Worm (Caenorhabditis elegans) whole organism, L1 larva: ENCODE data around the gene era-1.

Source experiments
- C04F5.9 ChIP-seq: sonication (generic microtip); optimal IDR thresholded peaks from 2 replicates; lab custom pipeline; 2016; ENCODE audit warnings: missing genetic modification characterization, missing compliant biosample characterization
- C34B4.2 ChIP-seq: sonication (generic microtip); optimal IDR thresholded peaks from 2 replicates; lab custom pipeline; 2017; ENCODE audit warnings: mild to moderate bottlenecking, missing genetic modification characterization, missing compliant biosample characterization
- F16B12.6 ChIP-seq: fragments of 150-350 bp; optimal IDR thresholded peaks from 2 replicates; lab custom pipeline; 2014; ENCODE audit warnings: missing biosample characterization, missing genetic modification characterization
- alr-1 ChIP-seq: fragments of 200-800 bp; sonication (Bioruptor generic); optimal IDR thresholded peaks from 2 replicates; lab custom pipeline; 2018; ENCODE audit warnings: borderline replicate concordance, mild to moderate bottlenecking, missing genetic modification characterization, missing compliant biosample characterization
- aly-2 ChIP-seq: fragments of 150-350 bp; optimal IDR thresholded peaks from 2 replicates; lab custom pipeline; 2014; ENCODE audit warnings: missing biosample characterization, missing genetic modification characterization
- ceh-82 ChIP-seq, 3 experiments: fragments of 150-350 bp in 1 of 3; sonication (generic microtip) in 2 of 3; optimal IDR thresholded peaks; 2 replicates each; lab custom pipeline; 2014 to 2017; ENCODE audit warnings: missing biosample characterization in 3 of 3, missing genetic modification characterization in 3 of 3
- ceh-90 ChIP-seq: sonication (generic microtip); optimal IDR thresholded peaks from 2 replicates; lab custom pipeline; 2016; ENCODE audit warnings: missing genetic modification characterization, missing compliant biosample characterization
- ces-1 ChIP-seq: fragments of 150-350 bp; optimal IDR thresholded peaks from 2 replicates; lab custom pipeline; 2014; ENCODE audit warnings: missing biosample characterization, missing genetic modification reagents, missing genetic modification characterization
- dsc-1 ChIP-seq: sonication (generic microtip); optimal IDR thresholded peaks from 2 replicates; lab custom pipeline; 2016; ENCODE audit warnings: mild to moderate bottlenecking, missing genetic modification characterization, missing compliant biosample characterization
- efl-1 ChIP-seq, 4 experiments: fragments of 150-350 bp; optimal IDR thresholded peaks in 3 of 4; peaks in 1 of 4; 1 replicate in 1 of 4; 2 replicates in 3 of 4; lab custom pipeline; 2014; ENCODE audit warnings: missing biosample characterization in 2 of 4, missing genetic modification characterization in 2 of 4, missing genetic modification reagents in 2 of 4
- efl-3 ChIP-seq: fragments of 200-800 bp; sonication (Bioruptor generic); optimal IDR thresholded peaks from 2 replicates; lab custom pipeline; 2018; ENCODE audit warnings: mild to moderate bottlenecking, missing genetic modification characterization, missing compliant biosample characterization
- elt-2 ChIP-seq: sonication (generic microtip); optimal IDR thresholded peaks from 2 replicates; lab custom pipeline; 2016; ENCODE audit warnings: missing genetic modification characterization, mild to moderate bottlenecking, inconsistent platforms, missing compliant biosample characterization, missing genetic modification reagents
- ets-5 ChIP-seq: fragments of 200-800 bp; sonication (Bioruptor generic); IDR thresholded peaks from 2 replicates; pipeline ENCODE4 v1.3.6; 2022; ENCODE audit warnings: missing genetic modification characterization, missing compliant biosample characterization
- fkh-4 ChIP-seq: sonication (generic microtip); optimal IDR thresholded peaks from 2 replicates; lab custom pipeline; 2016; ENCODE audit warnings: missing compliant biosample characterization, missing genetic modification characterization, borderline replicate concordance
- fkh-8 ChIP-seq: sonication (generic microtip); optimal IDR thresholded peaks from 2 replicates; lab custom pipeline; 2016; ENCODE audit warnings: mild to moderate bottlenecking, missing genetic modification characterization, missing compliant biosample characterization
- fos-1 ChIP-seq: fragments of 150-350 bp; optimal IDR thresholded peaks from 2 replicates; lab custom pipeline; 2014; ENCODE audit warnings: missing biosample characterization, missing genetic modification characterization
- hlh-4 ChIP-seq: sonication (generic microtip); optimal IDR thresholded peaks from 2 replicates; lab custom pipeline; 2016; ENCODE audit warnings: mild to moderate bottlenecking, missing genetic modification characterization, missing compliant biosample characterization
- hpl-2 ChIP-seq: fragments of 150-350 bp; optimal IDR thresholded peaks from 2 replicates; lab custom pipeline; 2014; ENCODE audit warnings: missing biosample characterization, missing genetic modification reagents, missing genetic modification characterization
- irx-1 ChIP-seq: sonication (generic microtip); optimal IDR thresholded peaks from 2 replicates; lab custom pipeline; 2016; ENCODE audit warnings: missing genetic modification characterization, missing compliant biosample characterization
- isw-1 ChIP-seq: fragments of 200-800 bp; sonication (Bioruptor generic); IDR thresholded peaks from 2 replicates; pipeline ENCODE4 v1.3.6; 2022; ENCODE audit warnings: missing genetic modification characterization, missing compliant biosample characterization
- lin-14 ChIP-seq: fragments of 200-800 bp; sonication (Bioruptor generic); optimal IDR thresholded peaks from 2 replicates; lab custom pipeline; 2018; ENCODE audit warnings: mild to moderate bottlenecking, missing genetic modification characterization, moderate library complexity, missing compliant biosample characterization
- lin-15B ChIP-seq: fragments of 150-350 bp; sonication (generic microtip); optimal IDR thresholded peaks from 3 replicates; lab custom pipeline; 2014; ENCODE audit warnings: missing biosample characterization, missing genetic modification characterization
- lin-35 ChIP-seq, 2 experiments: fragments of 150-350 bp; optimal IDR thresholded peaks; 2 replicates each; lab custom pipeline; 2014; ENCODE audit warnings: missing biosample characterization in 2 of 2, missing genetic modification characterization in 2 of 2, missing genetic modification reagents in 2 of 2
- mab-9 ChIP-seq: fragments of 200-800 bp; sonication (Bioruptor generic); IDR thresholded peaks from 2 replicates; pipeline ENCODE4 v1.3.6; 2022; ENCODE audit warnings: missing genetic modification reagents, missing genetic modification characterization, missing compliant biosample characterization
- mdl-1 ChIP-seq, 2 experiments: fragments of 150-350 bp; optimal IDR thresholded peaks; 2 replicates each; lab custom pipeline; 2014 to 2017; ENCODE audit warnings: missing biosample characterization in 2 of 2, missing genetic modification characterization in 2 of 2, inconsistent platforms in 1 of 2
- mep-1 ChIP-seq: fragments of 150-350 bp; optimal IDR thresholded peaks from 2 replicates; lab custom pipeline; 2014; ENCODE audit warnings: missing biosample characterization, missing genetic modification characterization
- nhr-12 ChIP-seq: sonication (generic microtip); optimal IDR thresholded peaks from 2 replicates; lab custom pipeline; 2017; ENCODE audit warnings: missing biosample characterization, missing genetic modification characterization
- nhr-19 ChIP-seq: fragments of 200-800 bp; sonication (Bioruptor generic); conservative IDR thresholded peaks from 2 replicates; pipeline ENCODE4 v1.3.6; 2022; ENCODE audit warnings: missing genetic modification characterization, missing compliant biosample characterization
- nhr-20 ChIP-seq: sonication (generic microtip); optimal IDR thresholded peaks from 2 replicates; lab custom pipeline; 2016; ENCODE audit warnings: mild to moderate bottlenecking, missing genetic modification characterization, missing compliant biosample characterization
- nhr-28 ChIP-seq: fragments of 150-350 bp; optimal IDR thresholded peaks from 2 replicates; lab custom pipeline; 2014; ENCODE audit warnings: missing biosample characterization, missing genetic modification characterization
- nhr-71 ChIP-seq: sonication (generic microtip); optimal IDR thresholded peaks from 2 replicates; lab custom pipeline; 2016; ENCODE audit warnings: mild to moderate bottlenecking, missing genetic modification characterization, moderate library complexity, missing compliant biosample characterization
- nhr-77 ChIP-seq: fragments of 150-350 bp; optimal IDR thresholded peaks from 2 replicates; lab custom pipeline; 2014; ENCODE audit warnings: missing biosample characterization, missing genetic modification characterization
- nhr-85 ChIP-seq: sonication (generic microtip); peaks from one replicate; lab custom pipeline; 2016; ENCODE audit warnings: missing genetic modification characterization, inconsistent platforms, missing compliant biosample characterization
- pag-3 ChIP-seq: sonication (generic microtip); optimal IDR thresholded peaks from 2 replicates; lab custom pipeline; 2017; ENCODE audit warnings: missing genetic modification characterization, mild to moderate bottlenecking, missing compliant biosample characterization, antibody characterized with exemption, borderline replicate concordance; ENCODE audit not compliant: insufficient read depth
- pax-3 ChIP-seq: fragments of 200-800 bp; sonication (Bioruptor generic); optimal IDR thresholded peaks from 2 replicates; lab custom pipeline; 2018; ENCODE audit warnings: mild to moderate bottlenecking, missing genetic modification characterization, moderate library complexity, missing compliant biosample characterization
- pqm-1 ChIP-seq: sonication (generic microtip); optimal IDR thresholded peaks from 3 replicates; lab custom pipeline; 2017; ENCODE audit warnings: missing biosample characterization, missing genetic modification characterization
- snpc-4 ChIP-seq: fragments of 150-350 bp; optimal IDR thresholded peaks from 2 replicates; lab custom pipeline; 2014; ENCODE audit warnings: missing biosample characterization, missing genetic modification characterization
- snu-23 ChIP-seq: sonication (generic microtip); optimal IDR thresholded peaks from 2 replicates; lab custom pipeline; 2016; ENCODE audit warnings: missing genetic modification characterization, missing compliant biosample characterization
- sup-37 ChIP-seq: fragments of 200-800 bp; sonication (Bioruptor generic); optimal IDR thresholded peaks from 2 replicates; lab custom pipeline; 2018; ENCODE audit warnings: mild to moderate bottlenecking, missing genetic modification characterization, missing compliant biosample characterization
- swsn-7 ChIP-seq: sonication (generic microtip); optimal IDR thresholded peaks from 2 replicates; lab custom pipeline; 2016; ENCODE audit warnings: missing genetic modification characterization, missing compliant biosample characterization
- tlp-1 ChIP-seq: fragments of 150-350 bp; optimal IDR thresholded peaks from 2 replicates; lab custom pipeline; 2014; ENCODE audit warnings: missing biosample characterization, missing genetic modification characterization
- unc-62 ChIP-seq: fragments of 150-350 bp; optimal IDR thresholded peaks from 2 replicates; lab custom pipeline; 2014; ENCODE audit warnings: missing biosample characterization, missing genetic modification reagents, missing genetic modification characterization
- unc-86 ChIP-seq: sonication (generic microtip); optimal IDR thresholded peaks from 2 replicates; lab custom pipeline; 2016; ENCODE audit warnings: missing genetic modification characterization, missing compliant biosample characterization
- vab-15 ChIP-seq: sonication (generic microtip); optimal IDR thresholded peaks from 2 replicates; lab custom pipeline; 2017; ENCODE audit warnings: missing genotype, mild to moderate bottlenecking, missing genetic modification characterization, missing compliant biosample characterization
- zag-1 ChIP-seq: fragments of 150-350 bp; optimal IDR thresholded peaks from 2 replicates; lab custom pipeline; 2014; ENCODE audit warnings: missing biosample characterization, missing genetic modification characterization
- zip-4 ChIP-seq: fragments of 200-800 bp; sonication (Bioruptor generic); optimal IDR thresholded peaks from 2 replicates; lab custom pipeline; 2018; ENCODE audit warnings: mild to moderate bottlenecking, missing genetic modification characterization, moderate library complexity, missing compliant biosample characterization
- ztf-4 ChIP-seq: fragments of 150-350 bp; optimal IDR thresholded peaks from 2 replicates; lab custom pipeline; 2014; ENCODE audit warnings: missing biosample characterization, missing genetic modification characterization

The era-1 gene

DNA sequence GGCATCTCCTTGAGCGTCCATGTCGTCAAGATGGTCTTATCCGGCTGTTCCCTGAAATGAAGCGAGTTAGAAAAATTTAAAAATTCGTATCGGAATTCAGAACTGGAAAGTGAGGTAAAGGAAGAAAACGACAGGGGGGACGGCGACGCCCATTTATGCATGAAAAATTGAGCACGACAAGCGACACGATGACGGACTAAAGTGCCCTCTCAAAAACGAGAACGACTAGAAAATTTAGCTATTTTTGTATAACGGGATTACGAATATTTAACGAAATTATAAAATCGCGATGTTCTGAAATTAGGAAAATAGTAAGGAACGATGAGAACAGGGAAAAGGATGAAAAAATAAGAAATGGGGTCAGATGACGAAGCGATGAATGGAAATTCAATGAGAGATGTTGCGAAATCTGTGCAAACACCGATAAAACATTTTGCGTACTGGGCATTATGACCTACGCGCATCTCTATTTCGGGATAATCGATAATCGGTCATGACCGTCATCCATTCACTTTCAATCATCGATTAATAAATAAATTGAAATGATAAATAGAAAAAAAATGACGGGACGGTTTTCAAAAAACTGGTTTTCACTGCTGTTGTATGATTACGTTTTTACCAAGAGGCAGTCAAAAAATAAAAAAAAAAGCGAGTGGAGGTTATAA lies 46.3 kb upstream of the era-1 start, which contains the start of gene snb-1 (continued):
- TF ChIP-seq zag-1 (tag; lab: Kevin White, UChicago), result no peak
- TF ChIP-seq dsc-1 (tag; lab: Kevin White, UChicago), result peak; percentile 34
- peak; percentile 82 for TF ChIP-seq snu-23 (GFP tag; lab: Kevin White, UChicago)
- TF ChIP-seq ces-1 (GFP tag; lab: Kevin White, UChicago), result no peak
- no peak for TF ChIP-seq pax-3
- peak; percentile 74 for TF ChIP-seq lin-14 (GFP tag; lab: Kevin White, UChicago)
- TF ChIP-seq sup-37 (GFP tag; lab: Kevin White, UChicago), result no peak
- no peak for TF ChIP-seq nhr-28 (tag; lab: Kevin White, UChicago)
- TF ChIP-seq zip-4, result peak; percentile 99
- no peak for TF ChIP-seq pqm-1 (tag; lab: Kevin White, UChicago)
- peak; percentile 97 to 99 (median 97) for TF ChIP-seq ceh-82 (tag; optimal IDR thresholded peaks at IDR 0.05; lab: Kevin White, UChicago)
- TF ChIP-seq fos-1 (tag; lab: Kevin White, UChicago), result peak; percentile 1
- TF ChIP-seq tlp-1 (tag; lab: Kevin White, UChicago), result no peak
- no peak for TF ChIP-seq vab-15 (tag; lab: Kevin White, UChicago)
- TF ChIP-seq elt-2 (tag; lab: Kevin White, UChicago), result no peak
- TF ChIP-seq hpl-2 (GFP tag; lab: Kevin White, UChicago), result peak; percentile 48
- no peak for TF ChIP-seq fkh-8 (tag; lab: Kevin White, UChicago)
- peak; percentile 76 for TF ChIP-seq nhr-20
- no peak for TF ChIP-seq pag-3 (tag; lab: Kevin White, UChicago)
- no peak for TF ChIP-seq C34B4.2 (tag; lab: Kevin White, UChicago)
- TF ChIP-seq efl-3 (GFP tag; lab: Kevin White, UChicago), result no peak
- no peak for TF ChIP-seq unc-62 (GFP tag; lab: Kevin White, UChicago)
- TF ChIP-seq mab-9 (GFP tag; lab: Robert Waterston, UW), result no peak
- no peak for TF ChIP-seq lin-15B
- no peak for TF ChIP-seq ceh-90 (tag; lab: Kevin White, UChicago)
- TF ChIP-seq irx-1 (tag; lab: Kevin White, UChicago), result no peak
- peak in 1 of 2 experiments; percentile 57 for TF ChIP-seq mdl-1 (tag; optimal IDR thresholded peaks at IDR 0.05; lab: Kevin White, UChicago)
- TF ChIP-seq aly-2 (tag; lab: Kevin White, UChicago), result no peak
- TF ChIP-seq lin-35 (GFP tag; optimal IDR thresholded peaks at IDR 0.05; lab: Kevin White, UChicago), result peak; percentile 75 to 80
- TF ChIP-seq ets-5 (GFP tag; lab: Robert Waterston, UW), result no peak
- no peak for TF ChIP-seq nhr-12 (tag; lab: Kevin White, UChicago)
- TF ChIP-seq fkh-4 (tag; lab: Kevin White, UChicago), result peak; percentile 16
- TF ChIP-seq, all 84 proteins: peak for 40

DNA sequence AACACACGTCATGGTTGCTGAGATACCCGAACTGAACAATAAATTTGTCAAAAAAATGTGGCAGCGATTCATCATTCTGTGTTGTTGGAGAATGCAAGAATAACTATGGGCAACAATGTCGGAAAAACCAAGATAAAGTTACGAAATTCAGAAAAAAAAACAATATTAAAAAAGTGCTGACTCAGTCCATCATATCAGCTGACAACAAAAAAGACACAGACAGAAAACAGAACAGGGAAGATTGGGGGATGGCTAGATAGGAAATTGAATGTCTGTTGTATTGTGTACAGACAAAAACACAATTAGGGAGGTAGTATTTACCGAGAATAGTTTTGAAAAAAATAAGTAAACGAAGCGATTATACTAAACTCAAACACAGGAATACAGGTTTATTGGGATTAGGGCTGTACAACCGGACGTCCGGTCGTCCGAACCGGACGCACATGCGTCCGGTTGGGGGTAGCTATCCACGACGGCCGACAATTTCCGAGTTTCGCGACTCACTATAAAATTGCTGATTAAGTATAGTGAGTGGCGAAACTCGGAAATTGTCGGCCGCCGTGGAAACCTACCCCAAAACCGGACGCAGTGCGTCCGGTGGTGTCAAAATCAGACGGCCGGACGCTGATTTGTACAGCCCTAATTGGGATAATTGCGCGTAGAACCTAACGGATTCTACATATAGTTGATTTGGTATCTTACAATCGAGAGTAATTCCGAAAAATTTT lies 45.2 kb upstream of the era-1 start:
- TF ChIP-seq ceh-82 (tag; optimal IDR thresholded peaks at IDR 0.05; lab: Kevin White, UChicago) (peak in 1 of 3 experiments; percentile 10), alr-1 (tag; lab: Kevin White, UChicago) (no peak), snpc-4 (tag; lab: Kevin White, UChicago) (peak; percentile 56)

DNA sequence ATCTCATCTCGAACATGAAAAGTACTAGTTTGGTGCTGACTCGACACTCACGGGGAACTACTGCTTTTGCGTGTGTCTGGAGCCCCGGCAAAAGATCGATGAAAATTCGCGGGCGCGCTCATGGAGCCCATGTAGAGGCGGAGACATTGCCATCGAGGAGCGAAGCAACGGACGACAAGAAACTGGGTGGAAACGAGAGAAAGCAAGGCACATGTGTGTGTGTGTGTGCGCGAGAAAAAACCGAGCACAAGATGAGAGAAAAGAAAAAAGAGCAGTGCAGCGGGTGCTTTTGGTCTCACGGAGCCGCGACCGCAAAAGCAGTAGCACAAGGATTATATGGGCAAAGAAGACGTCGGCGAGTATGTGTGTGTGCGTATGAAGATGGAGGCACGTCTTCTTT lies 44.1 kb upstream of the era-1 start:
- TF ChIP-seq C04F5.9 (tag; lab: Kevin White, UChicago) (no peak), nhr-71 (peak; percentile 41), ztf-4 (tag; lab: Kevin White, UChicago) (no peak), mep-1 (tag; lab: Kevin White, UChicago) (peak; percentile 23), efl-1 (optimal IDR thresholded peaks at IDR 0.05; lab: Kevin White, UChicago) (peak in 1 of 2 experiments; percentile 30), efl-1 (GFP tag; optimal IDR thresholded peaks at IDR 0.05 in 1 of 2; lab: Kevin White, UChicago) (peak in 1 of 2 experiments; percentile 3), nhr-20 (peak; percentile 8), isw-1 (GFP tag; lab: Robert Waterston, UW) (peak; percentile 36), swsn-7 (tag; lab: Kevin White, UChicago) (peak; percentile 35), F16B12.6 (tag; lab: Kevin White, UChicago) (no peak), nhr-77 (no peak), nhr-19 (GFP tag; lab: Robert Waterston, UW) (peak; percentile 26), unc-86 (tag; lab: Kevin White, UChicago) (peak; percentile 57), mdl-1 (tag; optimal IDR thresholded peaks at IDR 0.05; lab: Kevin White, UChicago) (peak in 1 of 2 experiments; percentile 46), nhr-85 (tag; lab: Kevin White, UChicago) (no peak), ces-1 (GFP tag; lab: Kevin White, UChicago) (no peak), fkh-8 (tag; lab: Kevin White, UChicago) (peak; percentile 82), ceh-82 (tag; optimal IDR thresholded peaks at IDR 0.05; lab: Kevin White, UChicago) (peak; percentile 72 to 99 (median 91)), hlh-4 (tag; lab: Kevin White, UChicago) (no peak)
